Worm (Caenorhabditis elegans): Measurements from ENCODE around the gene F59B2.9.

- TF ChIP-seq snpc-4 (tag; optimal IDR thresholded peaks at IDR 0.05) (no peak), nhr-12 (tag; optimal IDR thresholded peaks at IDR 0.05) (no peak), elt-1 (tag; optimal IDR thresholded peaks at IDR 0.05; ENCODE audit: borderline replicate concordance, insufficient read depth) (no peak), bed-3 (GFP tag; optimal IDR thresholded peaks at IDR 0.05) (no peak), ceh-43 (GFP tag; optimal IDR thresholded peaks at IDR 0.05) (no peak), nhr-76 (tag; optimal IDR thresholded peaks at IDR 0.05) (no peak), cnd-1 (tag; optimal IDR thresholded peaks at IDR 0.05) (no peak), ztf-11 (tag; optimal IDR thresholded peaks at IDR 0.05) (no peak), unc-62 (GFP tag; optimal IDR thresholded peaks at IDR 0.05) (no peak), pha-4 (tag; optimal IDR thresholded peaks at IDR 0.05) (no peak)
These were observed 37.4 kb downstream of the F59B2.9 start for ce11 chrIII:8974835-8975234.
